Fruit fly (Drosophila melanogaster): ENCODE data around the gene CG3823.

CG3823 gene

dm6 chrX:6263614-6264130 lies 40.1 kb upstream of the CG3823 start (continued):
- TF ChIP-seq CG4820 (GFP tag; optimal IDR thresholded peaks at IDR 0.05) (peak; percentile 60), CG12155 (GFP tag; optimal IDR thresholded peaks at IDR 0.05) (peak; percentile 50), ab (GFP tag; optimal IDR thresholded peaks at IDR 0.05) (no peak), trem (tag; optimal IDR thresholded peaks at IDR 0.05) (peak; percentile 22), HLHmδ (GFP tag; optimal IDR thresholded peaks at IDR 0.05) (no peak), az2 (GFP tag; optimal IDR thresholded peaks at IDR 0.05) (peak; percentile 49), zfh1 (GFP tag; IDR thresholded peaks at IDR 0.05) (0 out of 3 replicates have a peak, but pooled peaks have one; percentile 37), zf30C (GFP tag; optimal IDR thresholded peaks at IDR 0.05) (no peak), ci (GFP tag; IDR thresholded peaks at IDR 0.05) (0 out of 3 replicates have a peak, but pooled peaks have one; percentile 33), CG13894 (tag; optimal IDR thresholded peaks at IDR 0.05) (peak; percentile 51), Bteb2 (GFP tag; optimal IDR thresholded peaks at IDR 0.05) (peak; percentile 43), CG8290 (GFP tag; optimal IDR thresholded peaks at IDR 0.05) (no peak), CG8290 (tag; optimal IDR thresholded peaks at IDR 0.05) (peak in 1 of 2 experiments; percentile 64), CG2712 (tag; optimal IDR thresholded peaks at IDR 0.05) (peak; percentile 77), Fer1 (GFP tag; optimal IDR thresholded peaks at IDR 0.05) (peak; percentile 92), sens-2 (GFP tag; IDR thresholded peaks at IDR 0.05) (0 out of 2 replicates have a peak, but pooled peaks have one; percentile 27), Optix (GFP tag; IDR thresholded peaks at IDR 0.05) (no peak; the same call in 2 of the 3 replicates), Pdp1 (GFP tag; optimal IDR thresholded peaks at IDR 0.05) (peak; percentile 47 to 56), wdn (GFP tag; IDR thresholded peaks at IDR 0.05) (no peak; the same call in 1 of the 2 replicates), Atf6 (GFP tag; IDR thresholded peaks at IDR 0.05) (peak; percentile 84), CG3281 (GFP tag; optimal IDR thresholded peaks at IDR 0.05) (peak; percentile 91), Xrp1 (GFP tag; IDR thresholded peaks at IDR 0.05) (peak; percentile 55; the same call in 1 of the 2 replicates), H2.0 (GFP tag; IDR thresholded peaks at IDR 0.05) (peak; percentile 29; the same call in 1 of the 2 replicates), B-H2 (GFP tag; optimal IDR thresholded peaks at IDR 0.05) (peak; percentile 51), CG17612 (GFP tag; IDR thresholded peaks at IDR 0.05) (no peak), Bgb (GFP tag; IDR thresholded peaks at IDR 0.05; ENCODE audit: partially characterized antibody) (no peak), Dref (GFP tag; IDR thresholded peaks at IDR 0.05) (no peak), gro (GFP tag; optimal IDR thresholded peaks at IDR 0.05) (peak; percentile 58), fd96Cb (tag; optimal IDR thresholded peaks at IDR 0.05) (peak; percentile 69), CG16815 (GFP tag; optimal IDR thresholded peaks at IDR 0.05) (peak; percentile 15), Sox102F (GFP tag; optimal IDR thresholded peaks at IDR 0.05) (peak; percentile 76), E2f1 (GFP tag; IDR thresholded peaks at IDR 0.05) (no peak), MTF-1 (GFP tag; optimal IDR thresholded peaks at IDR 0.05; ENCODE audit: borderline replicate concordance) (no peak), sqz (GFP tag; optimal IDR thresholded peaks at IDR 0.05) (peak; percentile 57), CG10565 (GFP tag; optimal IDR thresholded peaks at IDR 0.05) (peak; percentile 11), CG4404 (GFP tag; IDR thresholded peaks at IDR 0.05) (0 out of 2 replicates have a peak, but pooled peaks have one; percentile 12), CG6654 (GFP tag; optimal IDR thresholded peaks at IDR 0.05) (peak; percentile 59), CTCF (GFP tag; optimal IDR thresholded peaks at IDR 0.05) (peak; percentile 14), CG1603 (tag; optimal IDR thresholded peaks at IDR 0.05) (peak; percentile 63), TFAM (GFP tag; optimal IDR thresholded peaks at IDR 0.05) (no peak), CG14014 (GFP tag; IDR thresholded peaks at IDR 0.05) (peak; percentile 62), CG10431 (GFP tag; optimal IDR thresholded peaks at IDR 0.05) (no peak), CG34224 (GFP tag; IDR thresholded peaks at IDR 0.05; ENCODE audit: partially characterized antibody) (no peak), chm (GFP tag; IDR thresholded peaks at IDR 0.05) (no peak), exex (tag; optimal IDR thresholded peaks at IDR 0.05) (peak; percentile 87), CG30020 (tag; optimal IDR thresholded peaks at IDR 0.05) (peak; percentile 31), Sin3A (optimal IDR thresholded peaks at IDR 0.05) (no peak), CG1832 (GFP tag; optimal IDR thresholded peaks at IDR 0.05) (no peak), CG4707 (GFP tag; optimal IDR thresholded peaks at IDR 0.05) (no peak), CG43689 (GFP tag; IDR thresholded peaks at IDR 0.05) (0 out of 2 replicates have a peak, but pooled peaks have one; percentile 20), CG9797 (GFP tag; optimal IDR thresholded peaks at IDR 0.05) (no peak)

Data from whole organism, embryonic.